Fruit fly (Drosophila melanogaster): ENCODE measurements around the gene Gr93c.

Gr93c gene

dm6 chr3R:21836201-21836504 is 8.9 kb downstream of the Gr93c start (continued):
- TF ChIP-seq sd (tag; optimal IDR thresholded peaks at IDR 0.05), result no peak
- TF ChIP-seq CG3407 (GFP tag; optimal IDR thresholded peaks at IDR 0.05), result no peak
- no peak for TF ChIP-seq Sin3A (optimal IDR thresholded peaks at IDR 0.05)
- no peak for TF ChIP-seq dimm (GFP tag; IDR thresholded peaks at IDR 0.05)
- TF ChIP-seq CG16813 (GFP tag; IDR thresholded peaks at IDR 0.05; ENCODE audit: partially characterized antibody), result no peak
- no peak for TF ChIP-seq CG5245 (GFP tag; optimal IDR thresholded peaks at IDR 0.05)
- no peak for TF ChIP-seq lilli (GFP tag; optimal IDR thresholded peaks at IDR 0.05)
- TF ChIP-seq dmrt99B (tag; optimal IDR thresholded peaks at IDR 0.05), result peak; percentile 20
- TF ChIP-seq zfh1 (GFP tag; IDR thresholded peaks at IDR 0.05), result 0 out of 3 replicates have a peak, but pooled peaks have one; percentile 15
- TF ChIP-seq CG9932 (GFP tag; IDR thresholded peaks at IDR 0.05), result no peak; the same call in 1 of the 2 replicates
- TF ChIP-seq CG10147 (GFP tag; optimal IDR thresholded peaks at IDR 0.05), result no peak
- TF ChIP-seq p53 (GFP tag; optimal IDR thresholded peaks at IDR 0.05), result no peak
- TF ChIP-seq her (GFP tag; optimal IDR thresholded peaks at IDR 0.05), result no peak
- TF ChIP-seq insv (GFP tag; optimal IDR thresholded peaks at IDR 0.05), result no peak
- TF ChIP-seq CG2712 (tag; optimal IDR thresholded peaks at IDR 0.05), result no peak
- TF ChIP-seq C15 (GFP tag; IDR thresholded peaks at IDR 0.05), result no peak
- no peak for TF ChIP-seq CG16779 (GFP tag; IDR thresholded peaks at IDR 0.05)
- no peak for TF ChIP-seq CrebB (tag; optimal IDR thresholded peaks at IDR 0.05)
- no peak for TF ChIP-seq HmgZ (tag; optimal IDR thresholded peaks at IDR 0.05)
- no peak for TF ChIP-seq CG17912 (GFP tag; optimal IDR thresholded peaks at IDR 0.05)
- no peak for TF ChIP-seq CG14965 (GFP tag; optimal IDR thresholded peaks at IDR 0.05; ENCODE audit: borderline replicate concordance)
- TF ChIP-seq CG1233 (GFP tag; optimal IDR thresholded peaks at IDR 0.05), result no peak
- TF ChIP-seq CG8765 (GFP tag; IDR thresholded peaks at IDR 0.05), result no peak
- TF ChIP-seq Hey (tag; optimal IDR thresholded peaks at IDR 0.05), result no peak
- TF ChIP-seq grau (tag; optimal IDR thresholded peaks at IDR 0.05), result peak; percentile 14
- TF ChIP-seq NFAT (GFP tag; IDR thresholded peaks at IDR 0.05), result peak; percentile 24; the same call in 1 of the 2 replicates
- no peak for TF ChIP-seq dan (GFP tag; IDR thresholded peaks at IDR 0.05)
- TF ChIP-seq Doc2 (GFP tag; IDR thresholded peaks at IDR 0.05), result no peak
- TF ChIP-seq H2.0 (GFP tag; IDR thresholded peaks at IDR 0.05), result no peak
- TF ChIP-seq CG1647 (GFP tag; optimal IDR thresholded peaks at IDR 0.05), result no peak
- no peak for TF ChIP-seq CG1529 (GFP tag; optimal IDR thresholded peaks at IDR 0.05)
- no peak for TF ChIP-seq CG42726 (GFP tag; IDR thresholded peaks at IDR 0.05; ENCODE audit: partially characterized antibody)
- TF ChIP-seq Oaz (GFP tag; IDR thresholded peaks at IDR 0.05), result no peak
- no peak for TF ChIP-seq Rx (GFP tag; IDR thresholded peaks at IDR 0.05)
- TF ChIP-seq CG17328 (GFP tag; IDR thresholded peaks at IDR 0.05), result no peak
- no peak for TF ChIP-seq en (GFP tag; optimal IDR thresholded peaks at IDR 0.05)
- TF ChIP-seq fd3F (GFP tag; optimal IDR thresholded peaks at IDR 0.05), result no peak
- no peak for TF ChIP-seq fd96Cb (tag; optimal IDR thresholded peaks at IDR 0.05)
- no peak for TF ChIP-seq bigmax (GFP tag; optimal IDR thresholded peaks at IDR 0.05)
- no peak for TF ChIP-seq CG6175 (GFP tag; IDR thresholded peaks at IDR 0.05)
- TF ChIP-seq sens-2 (GFP tag; IDR thresholded peaks at IDR 0.05), result no peak
- 0 out of 3 replicates have a peak, but pooled peaks have one; percentile 26 for TF ChIP-seq row (GFP tag; IDR thresholded peaks at IDR 0.05)
- TF ChIP-seq HLH3B (GFP tag; IDR thresholded peaks at IDR 0.05), result no peak
- TF ChIP-seq CG2120 (GFP tag; optimal IDR thresholded peaks at IDR 0.05), result peak; percentile 15
- no peak for TF ChIP-seq CG16863 (GFP tag; optimal IDR thresholded peaks at IDR 0.05)
- TF ChIP-seq trh (GFP tag; optimal IDR thresholded peaks at IDR 0.05), result no peak
- TF ChIP-seq danr (GFP tag; IDR thresholded peaks at IDR 0.05), result no peak
- TF ChIP-seq CG8281 (tag; optimal IDR thresholded peaks at IDR 0.05), result no peak
- no peak for TF ChIP-seq CG4707 (GFP tag; optimal IDR thresholded peaks at IDR 0.05)
- TF ChIP-seq psq (GFP tag; optimal IDR thresholded peaks at IDR 0.05), result no peak
- 0 out of 3 replicates have a peak, but pooled peaks have one; percentile 19 for TF ChIP-seq CG17361 (GFP tag; IDR thresholded peaks at IDR 0.05)
- TF ChIP-seq gem (tag; optimal IDR thresholded peaks at IDR 0.05), result peak; percentile 28
- TF ChIP-seq h (optimal IDR thresholded peaks at IDR 0.05), result no peak
- TF ChIP-seq CG9876 (GFP tag; optimal IDR thresholded peaks at IDR 0.05), result no peak

All from whole organism, embryonic.